Worm (Caenorhabditis elegans) whole organism, L4/young adult: Measurements from ENCODE around the gene nas-24.

Experiments
- W03F9.2 ChIP-seq: fragments of 150-350 bp; optimal IDR thresholded peaks from 2 replicates; lab custom pipeline; 2014; ENCODE audit warnings: missing biosample characterization, missing genetic modification characterization
- dao-5 ChIP-seq: sonication (generic microtip); optimal IDR thresholded peaks from 2 replicates; lab custom pipeline; 2016; ENCODE audit warnings: missing genotype, missing genetic modification characterization, moderate library complexity, missing compliant biosample characterization
- him-1 ChIP-seq: sonication (generic microtip); optimal IDR thresholded peaks from 2 replicates; lab custom pipeline; 2016; ENCODE audit warnings: missing genotype, missing genetic modification reagents, missing genetic modification characterization, missing compliant biosample characterization

DNA sequence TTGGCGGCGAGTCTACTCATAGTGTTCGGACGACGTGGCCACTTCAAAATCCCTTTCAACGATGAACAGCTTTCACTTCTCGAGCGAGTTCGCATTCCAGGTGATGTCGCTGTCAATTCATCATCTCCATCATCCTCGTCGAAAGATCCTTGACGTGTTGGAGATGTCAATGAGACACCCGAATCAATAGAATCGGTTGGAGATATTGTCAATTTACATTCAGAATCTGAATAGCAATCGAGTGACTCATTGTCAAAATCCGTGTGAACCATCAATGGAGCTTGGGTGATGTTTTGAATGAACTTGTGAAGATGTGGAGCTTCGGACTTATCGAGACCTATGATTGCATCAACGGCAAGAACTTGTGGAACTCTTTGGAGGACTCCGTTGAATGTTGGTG is 16.6 kb downstream of the nas-24 start:
- TF ChIP-seq him-1 (tag; lab: Kevin White, UChicago) (no peak), dao-5 (no peak), W03F9.2 (tag; lab: Kevin White, UChicago) (no peak)
